Fruit fly (Drosophila melanogaster) whole organism, prepupa: ENCODE results near the gene CG33687.

Source experiments
- CG6163 ChIP-seq: fragments of 200-800 bp; sonication (Bioruptor generic); IDR thresholded peaks from 3 replicates; pipeline ENCODE4 v1.3.6; 2022; ENCODE audit warnings: missing biosample characterization, missing genetic modification characterization
- CG6854 ChIP-seq: fragments of 200-800 bp; sonication (Bioruptor generic); optimal IDR thresholded peaks from 2 replicates; lab custom pipeline; 2017; ENCODE audit warnings: missing biosample characterization, mild to moderate bottlenecking, missing genetic modification characterization
- Gug ChIP-seq: fragments of 200-800 bp; sonication (Bioruptor generic); IDR thresholded peaks from 2 replicates; pipeline ENCODE4 v1.3.6; 2022; ENCODE audit warnings: missing biosample characterization, missing genetic modification characterization
- Smox ChIP-seq: fragments of 200-800 bp; sonication (Bioruptor generic); optimal IDR thresholded peaks from 3 replicates; lab custom pipeline; 2016; ENCODE audit warnings: missing biosample characterization, missing genetic modification characterization
- eg ChIP-seq: fragments of 200-800 bp; sonication (Bioruptor generic); IDR thresholded peaks from 3 replicates; pipeline ENCODE4 v1.3.6; 2022; ENCODE audit warnings: missing biosample characterization, missing genetic modification characterization
- fd85E ChIP-seq: fragments of 200-800 bp; sonication (Bioruptor generic); optimal IDR thresholded peaks from 3 replicates; lab custom pipeline; 2016; ENCODE audit warnings: missing biosample characterization, missing genetic modification characterization
- svp ChIP-seq: fragments of 200-800 bp; sonication (Bioruptor generic); peaks from one replicate; lab custom pipeline; 2016; ENCODE audit warnings: missing biosample characterization, missing genetic modification characterization
- vri ChIP-seq: fragments of 200-800 bp; sonication (Bioruptor generic); optimal IDR thresholded peaks from 3 replicates; lab custom pipeline; 2016; ENCODE audit warnings: missing biosample characterization, mild to moderate bottlenecking, missing genetic modification characterization

dm6 chr3L:16208053-16208838, 10.6 kb downstream of the CG33687 start:
- no peak for TF ChIP-seq Gug
- TF ChIP-seq CG6163 (GFP tag; lab: Robert Waterston, UW), result no peak
- no peak for TF ChIP-seq vri
- TF ChIP-seq fd85E (GFP tag; lab: Kevin White, UChicago), result no peak
- TF ChIP-seq svp, result no peak
- TF ChIP-seq eg (GFP tag; lab: Robert Waterston, UW), result no peak
- no peak for TF ChIP-seq Smox (GFP tag; lab: Kevin White, UChicago)
- TF ChIP-seq CG6854 (GFP tag; lab: Kevin White, UChicago), result no peak
